Worm (Caenorhabditis elegans) whole organism, young adult: ENCODE data around the gene cpar-1.
"Not testable (repeated sequence)": the region's sequence is repeated elsewhere in the genome, so short reads cannot be mapped to it uniquely, and the experiment has no call there.

Experiments
- F52B5.7 ChIP-seq: sonication (generic microtip); optimal IDR thresholded peaks from 2 replicates; lab custom pipeline; 2016; ENCODE audit warnings: mild to moderate bottlenecking, missing genetic modification characterization, missing compliant biosample characterization
- F57A8.1 ChIP-seq: fragments of 200-800 bp; sonication (Bioruptor generic); optimal IDR thresholded peaks from 2 replicates; lab custom pipeline; 2018; ENCODE audit warnings: mild to moderate bottlenecking, missing genetic modification characterization, moderate library complexity, missing compliant biosample characterization
- T26A5.8 ChIP-seq: sonication (generic microtip); optimal IDR thresholded peaks from 2 replicates; lab custom pipeline; 2016; ENCODE audit warnings: missing genetic modification characterization, missing compliant biosample characterization
- Y67H2A.10 ChIP-seq: fragments of 200-800 bp; sonication (Bioruptor generic); conservative IDR thresholded peaks from 2 replicates; pipeline ENCODE4 v1.3.6; 2022; ENCODE audit warnings: missing genetic modification reagents, missing genetic modification characterization, missing compliant biosample characterization
- Y79H2A.3 ChIP-seq: fragments of 200-800 bp; sonication (Bioruptor generic); conservative IDR thresholded peaks from 2 replicates; pipeline ENCODE4 v1.3.6; 2022; ENCODE audit warnings: missing genetic modification reagents, missing genetic modification characterization, missing compliant biosample characterization
- aptf-2 ChIP-seq: fragments of 200-800 bp; sonication (Bioruptor generic); conservative IDR thresholded peaks from 2 replicates; pipeline ENCODE4 v1.3.6; 2022; ENCODE audit warnings: missing genetic modification reagents, missing genetic modification characterization, missing compliant biosample characterization
- fkh-3 ChIP-seq: sonication (generic microtip); optimal IDR thresholded peaks from 2 replicates; lab custom pipeline; 2016; ENCODE audit warnings: mild to moderate bottlenecking, missing genetic modification characterization, missing compliant biosample characterization
- snpc-3.4 ChIP-seq: sonication (generic microtip); optimal IDR thresholded peaks from 2 replicates; lab custom pipeline; 2017; ENCODE audit warnings: missing genetic modification characterization, mild to moderate bottlenecking, missing compliant biosample characterization, antibody characterized with exemption, moderate library complexity, missing genotype, missing genetic modification reagents
- tbp1 ChIP-seq: fragments of 200-800 bp; sonication (Bioruptor generic); optimal IDR thresholded peaks from 2 replicates; lab custom pipeline; 2018; ENCODE audit warnings: mild to moderate bottlenecking, missing genetic modification characterization, missing compliant biosample characterization
- tlf-1 ChIP-seq: fragments of 200-800 bp; sonication (Bioruptor generic); optimal IDR thresholded peaks from 2 replicates; lab custom pipeline; 2018; ENCODE audit warnings: mild to moderate bottlenecking, missing genetic modification characterization, missing compliant biosample characterization
- unc-62 ChIP-seq: fragments of 150-350 bp; optimal IDR thresholded peaks from 2 replicates; lab custom pipeline; 2014; ENCODE audit warnings: missing biosample characterization, missing genetic modification reagents, missing genetic modification characterization

DNA sequence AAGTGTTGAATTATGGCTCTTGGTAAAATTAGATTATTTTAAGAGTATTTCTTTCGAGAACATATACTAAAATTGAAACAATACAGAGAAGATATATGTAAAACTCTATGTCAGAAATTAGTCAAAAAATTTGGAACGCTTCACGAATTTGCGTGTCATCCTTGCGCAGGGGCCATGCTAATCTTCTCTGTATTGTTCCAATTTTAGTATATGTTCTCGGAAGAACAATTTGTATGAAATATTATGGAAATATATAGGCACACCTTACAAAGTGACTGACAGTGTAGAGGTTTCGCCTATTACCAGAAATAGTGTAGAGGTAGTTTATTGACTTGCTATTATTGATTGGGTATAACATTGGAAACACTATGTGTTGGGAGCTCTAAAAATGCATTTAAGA is 13.8 kb downstream of the cpar-1 start:
- peak; percentile 33 for TF ChIP-seq tbp1
- TF ChIP-seq unc-62; fkh-3; Y67H2A.10 (GFP tag; lab: Robert Waterston, UW); T26A5.8; F57A8.1 (GFP tag; lab: Kevin White, UChicago); F52B5.7; snpc-3.4 (tag; lab: Kevin White, UChicago); tlf-1 (GFP tag; lab: Kevin White, UChicago); aptf-2 (GFP tag; lab: Robert Waterston, UW); Y79H2A.3 (GFP tag; lab: Robert Waterston, UW): not testable (repeated sequence)
